Fruit fly (Drosophila melanogaster): ENCODE results near the gene CG42681.

- TF ChIP-seq Mnt (GFP tag; optimal IDR thresholded peaks at IDR 0.05) (no peak), Crg-1 (GFP tag; optimal IDR thresholded peaks at IDR 0.05) (no peak), tj (GFP tag; optimal IDR thresholded peaks at IDR 0.05) (peak; percentile 90), CG12768 (GFP tag; optimal IDR thresholded peaks at IDR 0.05) (no peak)
These were observed 1.8 kb downstream of the CG42681 start for dm6 chr2L:14746068-14746467.

All from whole organism, adult.